Worm (Caenorhabditis elegans): ENCODE results near the gene D2023.4.

Gene D2023.4

ce11 chrV:11777846-11778245 lies 47.7 kb downstream of the D2023.4 start (continued):
- TF ChIP-seq ceh-9 (tag; optimal IDR thresholded peaks at IDR 0.05) (no peak), nhr-43 (tag; optimal IDR thresholded peaks at IDR 0.05; ENCODE audit: poor library complexity, severe bottlenecking) (no peak), nhr-77 (tag; optimal IDR thresholded peaks at IDR 0.05) (no peak)

ce11 chrV:11776538-11776937 lies 49.0 kb downstream of the D2023.4 start, which contains the start of gene F55A11.6:
TSS of gene F55A11.6 (plus strand) at chrV:11776838.
- TF ChIP-seq sea-2 (GFP tag; optimal IDR thresholded peaks at IDR 0.05) (no peak), zag-1 (tag; optimal IDR thresholded peaks at IDR 0.05) (no peak), aly-2 (tag; optimal IDR thresholded peaks at IDR 0.05) (no peak), nhr-23 (tag; optimal IDR thresholded peaks at IDR 0.05) (no peak), fkh-10 (GFP tag; optimal IDR thresholded peaks at IDR 0.05) (no peak), nhr-237 (tag; optimal IDR thresholded peaks at IDR 0.05) (no peak)

Measured in whole organism, L3 larva.